Fruit fly (Drosophila melanogaster) whole organism: ENCODE data around the gene CG4650.

ENCODE experiments used
- CG8478 ChIP-seq: fragments of >200 bp; optimal IDR thresholded peaks from 2 replicates; lab custom pipeline; 2018; ENCODE audit warnings: inconsistent platforms
- pan ChIP-seq: fragments of >200 bp; optimal IDR thresholded peaks from 2 replicates; lab custom pipeline; 2017
- psq ChIP-seq: fragments of >200 bp; optimal IDR thresholded peaks from 2 replicates; lab custom pipeline; 2017
- usp ChIP-seq: fragments of >200 bp; optimal IDR thresholded peaks from 2 replicates; lab custom pipeline; 2017; ENCODE audit warnings: missing biosample characterization, missing genetic modification characterization, mixed read lengths

DNA sequence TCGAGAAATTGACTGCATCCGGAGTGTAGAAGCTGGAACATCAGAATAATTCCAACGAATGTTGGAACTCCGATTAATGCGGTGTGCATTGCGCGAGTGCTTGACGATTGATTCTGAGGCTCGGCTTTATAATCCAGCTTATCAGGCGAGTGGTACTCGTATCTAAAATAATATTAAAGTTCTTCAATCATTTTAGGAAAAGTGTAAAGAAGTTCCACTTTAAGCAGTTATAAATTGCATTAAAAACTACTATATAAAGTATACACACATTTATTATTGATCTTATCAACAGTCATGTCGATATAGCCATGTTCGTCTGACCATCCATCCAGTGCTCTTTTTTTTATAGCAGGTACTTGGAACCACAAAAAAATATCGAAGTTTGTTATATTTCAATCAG is 9.7 kb upstream of the CG4650 start, which contains the start of gene CG18636:
- TF ChIP-seq usp (GFP tag; lab: Kevin White, UChicago) (no peak), CG8478 (lab: Kevin White, UChicago) (no peak), pan (lab: Kevin White, UChicago) (no peak), psq (lab: Kevin White, UChicago) (no peak)
